Fruit fly (Drosophila melanogaster) whole organism, embryonic: ENCODE data around the gene Tcs4.

Experiments
- Atf3 ChIP-seq: fragments of 200-800 bp; sonication (Bioruptor generic); optimal IDR thresholded peaks from 3 replicates; lab custom pipeline; 2016; ENCODE audit warnings: missing biosample characterization, missing genetic modification characterization
- C15 ChIP-seq: fragments of 200-800 bp; sonication (Bioruptor generic); IDR thresholded peaks from 3 replicates; pipeline ENCODE4 v1.3.6; 2022; ENCODE audit warnings: missing biosample characterization, missing genetic modification characterization
- CG11560 ChIP-seq: fragments of 200-800 bp; sonication (Bioruptor generic); IDR thresholded peaks from 3 replicates; pipeline ENCODE4 v1.3.6; 2022; ENCODE audit warnings: missing biosample characterization, missing genetic modification characterization
- CG14441 ChIP-seq: fragments of 200-800 bp; sonication (Bioruptor generic); IDR thresholded peaks from 2 replicates; pipeline ENCODE4 v1.3.6; 2022; ENCODE audit warnings: missing biosample characterization, missing genetic modification characterization
- CG14965 ChIP-seq: fragments of 200-800 bp; sonication (Bioruptor generic); optimal IDR thresholded peaks from 2 replicates; lab custom pipeline; 2016; ENCODE audit warnings: missing biosample characterization, missing genetic modification characterization, borderline replicate concordance
- CG15269 ChIP-seq: fragments of 200-800 bp; sonication (Bioruptor generic); optimal IDR thresholded peaks from 2 replicates; lab custom pipeline; 2018; ENCODE audit warnings: missing biosample characterization, mild to moderate bottlenecking, missing genetic modification characterization, moderate library complexity
- CG17612 ChIP-seq: fragments of 200-800 bp; sonication (Bioruptor generic); IDR thresholded peaks from 2 replicates; pipeline ENCODE4 v1.3.6; 2022; ENCODE audit warnings: missing biosample characterization, missing genetic modification characterization
- CG1792 ChIP-seq: fragments of 200-800 bp; sonication (Bioruptor generic); optimal IDR thresholded peaks from 2 replicates; lab custom pipeline; 2016; ENCODE audit warnings: missing biosample characterization, missing genetic modification characterization
- CG18262 ChIP-seq: fragments of 200-800 bp; optimal IDR thresholded peaks from 3 replicates; lab custom pipeline; 2019; ENCODE audit warnings: missing biosample characterization, mild to moderate bottlenecking, missing genetic modification characterization, moderate library complexity
- CG18619 ChIP-seq: fragments of 200-800 bp; sonication (Bioruptor generic); optimal IDR thresholded peaks from 3 replicates; lab custom pipeline; 2017; ENCODE audit warnings: missing biosample characterization, mild to moderate bottlenecking, missing genetic modification characterization
- CG2202 ChIP-seq: fragments of 200-800 bp; sonication (Bioruptor generic); optimal IDR thresholded peaks from 2 replicates; lab custom pipeline; 2018; ENCODE audit warnings: missing biosample characterization, mild to moderate bottlenecking, missing genetic modification characterization
- CG31224 ChIP-seq: fragments of 200-800 bp; sonication (Bioruptor generic); IDR thresholded peaks from 2 replicates; pipeline ENCODE4 v1.3.6; 2022; ENCODE audit warnings: missing biosample characterization, missing genetic modification characterization
- CG31365 ChIP-seq: fragments of 200-800 bp; sonication (Bioruptor generic); optimal IDR thresholded peaks from 2 replicates; lab custom pipeline; 2018; ENCODE audit warnings: missing biosample characterization, mild to moderate bottlenecking, missing genetic modification characterization
- CG31441 ChIP-seq: fragments of 200-800 bp; sonication (Bioruptor generic); IDR thresholded peaks from 2 replicates; pipeline ENCODE4 v1.3.6; 2022; ENCODE audit warnings: missing biosample characterization, missing genetic modification characterization
- CG4328 ChIP-seq: fragments of 200-800 bp; sonication (Bioruptor generic); optimal IDR thresholded peaks from 3 replicates; lab custom pipeline; 2017; ENCODE audit warnings: missing biosample characterization, missing genetic modification reagents, missing genetic modification characterization
- CG6272 ChIP-seq: fragments of 200-800 bp; sonication (Bioruptor generic); IDR thresholded peaks from 2 replicates; pipeline ENCODE4 v1.3.6; 2022; ENCODE audit warnings: missing biosample characterization, missing genetic modification characterization
- CG8290 ChIP-seq, 3 experiments: fragments of 200-800 bp; sonication (Bioruptor generic); optimal IDR thresholded peaks; 2 replicates each; lab custom pipeline; 2016 to 2019; ENCODE audit warnings: missing biosample characterization in 3 of 3, missing genetic modification characterization in 3 of 3, mild to moderate bottlenecking in 2 of 3, moderate library complexity in 1 of 3
- CG8478 ChIP-seq: fragments of >200 bp; optimal IDR thresholded peaks from 2 replicates; lab custom pipeline; 2018
- CG8924 ChIP-seq: fragments of 200-800 bp; optimal IDR thresholded peaks from 3 replicates; lab custom pipeline; 2019; ENCODE audit warnings: missing biosample characterization, mild to moderate bottlenecking, missing genetic modification characterization, moderate library complexity
- CG9797 ChIP-seq: fragments of 200-800 bp; sonication (Bioruptor generic); optimal IDR thresholded peaks from 3 replicates; lab custom pipeline; 2018; ENCODE audit warnings: missing biosample characterization, mild to moderate bottlenecking, missing genetic modification characterization
- CTCF ChIP-seq: fragments of 200-800 bp; sonication (Bioruptor generic); optimal IDR thresholded peaks from 2 replicates; lab custom pipeline; 2017; ENCODE audit warnings: missing biosample characterization, mild to moderate bottlenecking, missing genetic modification characterization, moderate library complexity
- CoRest ChIP-seq: fragments of 200-800 bp; sonication (Bioruptor generic); optimal IDR thresholded peaks from 3 replicates; lab custom pipeline; 2018; ENCODE audit warnings: missing biosample characterization, mild to moderate bottlenecking, missing genetic modification characterization, moderate library complexity
- Dfd ChIP-seq, 2 experiments: fragments of >200 bp; optimal IDR thresholded peaks; 2 replicates each; lab custom pipeline; 2017; ENCODE audit warnings: missing biosample characterization in 2 of 2, missing genetic modification characterization in 2 of 2
- Fer1 ChIP-seq: fragments of 200-800 bp; sonication (Bioruptor generic); optimal IDR thresholded peaks from 2 replicates; lab custom pipeline; 2017; ENCODE audit warnings: missing biosample characterization, mild to moderate bottlenecking, missing genetic modification characterization
- Gsc ChIP-seq: fragments of 200-800 bp; sonication (Bioruptor generic); IDR thresholded peaks from 2 replicates; pipeline ENCODE4 v1.3.6; 2022; ENCODE audit warnings: missing biosample characterization, missing genetic modification characterization
- HHEX ChIP-seq: fragments of 200-800 bp; sonication (Bioruptor generic); optimal IDR thresholded peaks from 3 replicates; lab custom pipeline; 2017; ENCODE audit warnings: missing biosample characterization, mild to moderate bottlenecking, missing genetic modification characterization, missing genetic modification reagents
- Oli ChIP-seq: fragments of 200-800 bp; sonication (Bioruptor generic); optimal IDR thresholded peaks from 2 replicates; lab custom pipeline; 2018; ENCODE audit warnings: missing biosample characterization, mild to moderate bottlenecking, missing genetic modification characterization, moderate library complexity
- Optix ChIP-seq: fragments of 200-800 bp; sonication (Bioruptor generic); IDR thresholded peaks from 3 replicates; pipeline ENCODE4 v1.3.6; 2022; ENCODE audit warnings: missing biosample characterization, missing genetic modification characterization
- Ravus ChIP-seq: fragments of 200-800 bp; sonication (Bioruptor generic); IDR thresholded peaks from 2 replicates; pipeline ENCODE4 v1.3.6; 2022; ENCODE audit warnings: missing biosample characterization, missing genetic modification characterization
- Sry-δ ChIP-seq: fragments of 200-800 bp; sonication (Bioruptor generic); optimal IDR thresholded peaks from 2 replicates; lab custom pipeline; 2016; ENCODE audit warnings: missing biosample characterization, missing genetic modification characterization
- Taf1 ChIP-seq: fragments of 200-800 bp; sonication (Bioruptor generic); IDR thresholded peaks from 2 replicates; pipeline ENCODE4 v1.3.6; 2022; ENCODE audit warnings: missing biosample characterization, missing genetic modification characterization
- ab ChIP-seq: fragments of 200-800 bp; sonication (Bioruptor generic); optimal IDR thresholded peaks from 2 replicates; lab custom pipeline; 2016; ENCODE audit warnings: missing biosample characterization, missing genetic modification characterization
- abd-A ChIP-seq: fragments of 200-800 bp; sonication (Bioruptor generic); optimal IDR thresholded peaks from 3 replicates; lab custom pipeline; 2019; ENCODE audit warnings: missing biosample characterization, mild to moderate bottlenecking, missing genetic modification characterization, moderate library complexity
- bsh ChIP-seq, 2 experiments: fragments of 200-800 bp; sonication (Bioruptor generic); optimal IDR thresholded peaks; 2 replicates each; lab custom pipeline; 2017 to 2018; ENCODE audit warnings: mild to moderate bottlenecking in 2 of 2, missing biosample characterization in 2 of 2, missing genetic modification characterization in 2 of 2, moderate library complexity in 1 of 2
- cas ChIP-seq: fragments of 200-800 bp; sonication (Bioruptor generic); IDR thresholded peaks from 2 replicates; pipeline ENCODE4 v1.3.6; 2022; ENCODE audit warnings: missing biosample characterization, missing genetic modification characterization
- cato ChIP-seq: fragments of 200-800 bp; sonication (Bioruptor generic); optimal IDR thresholded peaks from 2 replicates; lab custom pipeline; 2016; ENCODE audit warnings: missing biosample characterization, missing genetic modification characterization, borderline replicate concordance
- crp ChIP-seq, 2 experiments: fragments of 200-800 bp; sonication (Bioruptor generic); optimal IDR thresholded peaks; 2 replicates in 1 of 2; 3 replicates in 1 of 2; lab custom pipeline; 2017; ENCODE audit warnings: missing biosample characterization in 2 of 2, missing genetic modification characterization in 2 of 2, mild to moderate bottlenecking in 1 of 2, moderate library complexity in 1 of 2
- dati ChIP-seq: fragments of 200-800 bp; sonication (Bioruptor generic); IDR thresholded peaks from 2 replicates; pipeline ENCODE4 v1.3.6; 2022; ENCODE audit warnings: missing biosample characterization, missing genetic modification characterization
- emc ChIP-seq: fragments of 200-800 bp; sonication (Bioruptor generic); optimal IDR thresholded peaks from 2 replicates; lab custom pipeline; 2016; ENCODE audit warnings: missing biosample characterization, missing genetic modification characterization
- fd3F ChIP-seq: fragments of 200-800 bp; sonication (Bioruptor generic); optimal IDR thresholded peaks from 2 replicates; lab custom pipeline; 2018; ENCODE audit warnings: missing biosample characterization, mild to moderate bottlenecking, missing genetic modification characterization, moderate library complexity
- fu2 ChIP-seq: fragments of 200-800 bp; sonication (Bioruptor generic); optimal IDR thresholded peaks from 2 replicates; lab custom pipeline; 2016; ENCODE audit warnings: missing biosample characterization, missing genetic modification characterization
- h ChIP-seq: fragments of >200 bp; optimal IDR thresholded peaks from 2 replicates; lab custom pipeline; 2017
- lilli ChIP-seq: fragments of 200-800 bp; sonication (Bioruptor generic); optimal IDR thresholded peaks from 3 replicates; lab custom pipeline; 2016; ENCODE audit warnings: missing biosample characterization, missing genetic modification characterization
- p53 ChIP-seq: fragments of 200-800 bp; sonication (Bioruptor generic); optimal IDR thresholded peaks from 2 replicates; lab custom pipeline; 2016; ENCODE audit warnings: missing biosample characterization, missing genetic modification characterization
- pan ChIP-seq, 4 experiments: fragments of >200 bp in 3 of 4; fragments of 200-800 bp in 1 of 4; sonication (Bioruptor generic) in 1 of 4; optimal IDR thresholded peaks in 3 of 4; IDR thresholded peaks in 1 of 4; 2 replicates each; pipeline versions ENCODE4 v1.3.6 to Lab custom; 2017 to 2022; ENCODE audit warnings: missing biosample characterization in 2 of 4, missing genetic modification characterization in 2 of 4, mixed read lengths in 1 of 4
- pnt ChIP-seq: fragments of 200-800 bp; sonication (Bioruptor generic); optimal IDR thresholded peaks from 3 replicates; lab custom pipeline; 2016; ENCODE audit warnings: missing biosample characterization, missing genetic modification characterization
- sc ChIP-seq, 3 experiments: fragments of >200 bp in 2 of 3; fragments of 200-800 bp in 1 of 3; sonication (Bioruptor generic) in 1 of 3; optimal IDR thresholded peaks; 2 replicates in 2 of 3; 3 replicates in 1 of 3; lab custom pipeline; 2017; ENCODE audit warnings: mild to moderate bottlenecking in 1 of 3, missing biosample characterization in 1 of 3, missing genetic modification characterization in 1 of 3, missing genetic modification reagents in 1 of 3
- schlank ChIP-seq: fragments of 200-800 bp; sonication (Bioruptor generic); optimal IDR thresholded peaks from 2 replicates; lab custom pipeline; 2018; ENCODE audit warnings: missing biosample characterization, mild to moderate bottlenecking, missing genetic modification characterization
- sr ChIP-seq: fragments of 200-800 bp; sonication (Bioruptor generic); IDR thresholded peaks from 3 replicates; pipeline ENCODE4 v1.3.6; 2022; ENCODE audit warnings: missing biosample characterization, missing genetic modification characterization
- stc ChIP-seq: fragments of 200-800 bp; sonication (Bioruptor generic); IDR thresholded peaks from 2 replicates; pipeline ENCODE4 v1.3.6; 2022; ENCODE audit warnings: missing biosample characterization, missing genetic modification characterization
- vvl ChIP-seq: fragments of 200-800 bp; sonication (Bioruptor generic); IDR thresholded peaks from 2 replicates; pipeline ENCODE4 v1.3.6; 2022; ENCODE audit warnings: missing biosample characterization, missing genetic modification characterization

Gene Tcs4

dm6 chrX:19668405-19668804, 33.1 kb downstream of the Tcs4 start (continued):
- TF ChIP-seq fd3F (peak; percentile 94), Oli (peak; percentile 96), crp (GFP tag; optimal IDR thresholded peaks at IDR 0.05; lab: Kevin White, UChicago) (peak in 1 of 2 experiments; percentile 64), Sry-δ (GFP tag; lab: Kevin White, UChicago) (peak; percentile 68), sr (GFP tag; lab: Robert Waterston, UW) (peak; percentile 78), cato (GFP tag; lab: Kevin White, UChicago) (peak; percentile 82), lilli (GFP tag; lab: Kevin White, UChicago) (peak; percentile 99), HHEX (peak; percentile 91), CG18262 (peak; percentile 93), CG1792 (GFP tag; lab: Kevin White, UChicago) (peak; percentile 95), pnt (GFP tag; lab: Kevin White, UChicago) (peak; percentile 99), CG31224 (GFP tag; lab: Robert Waterston, UW) (peak; percentile 79), CG17612 (GFP tag; lab: Robert Waterston, UW) (peak; percentile 81), CG15269 (tag; lab: Kevin White, UChicago) (peak; percentile 97), CG18619 (peak; percentile 94), vvl (GFP tag; lab: Robert Waterston, UW) (peak; percentile 98), schlank (peak; percentile 97), CG8478 (lab: Kevin White, UChicago) (no peak), Taf1 (peak; percentile 87), cas (peak; percentile 57), p53 (GFP tag; lab: Kevin White, UChicago) (peak; percentile 95), sc (optimal IDR thresholded peaks at IDR 0.05; lab: Kevin White, UChicago) (no peak), sc (GFP tag; optimal IDR thresholded peaks at IDR 0.05; lab: Kevin White, UChicago) (peak; percentile 86), ab (GFP tag; lab: Kevin White, UChicago) (peak; percentile 94), CG9797 (GFP tag; lab: Kevin White, UChicago) (peak; percentile 23), dati (peak; percentile 79), Optix (GFP tag; lab: Robert Waterston, UW) (peak; percentile 97), stc (GFP tag; lab: Robert Waterston, UW) (peak; percentile 88), h (lab: Kevin White, UChicago) (no peak), emc (peak; percentile 78), CG6272 (GFP tag; lab: Robert Waterston, UW) (peak; percentile 88), CG14965 (GFP tag; lab: Kevin White, UChicago) (peak; percentile 68), CG31365 (tag; lab: Kevin White, UChicago) (peak; percentile 78), CTCF (GFP tag; lab: Kevin White, UChicago) (peak; percentile 56), pan (optimal IDR thresholded peaks at IDR 0.05; lab: Kevin White, UChicago) (no peak), pan (GFP tag; optimal IDR thresholded peaks at IDR 0.05 in 1 of 2, IDR thresholded peaks at IDR 0.05 in 1 of 2) (peak in 1 of 2 experiments; percentile 92), CG2202 (peak; percentile 94), abd-A (tag; lab: Kevin White, UChicago) (no peak), Atf3 (GFP tag; lab: Kevin White, UChicago) (peak; percentile 97), fu2 (peak; percentile 96), CoRest (peak; percentile 97), CG31441 (GFP tag; lab: Robert Waterston, UW) (peak; percentile 91), CG8924 (peak; percentile 94), C15 (peak; percentile 77), Fer1 (GFP tag; lab: Kevin White, UChicago) (peak; percentile 91), CG11560 (peak; percentile 85), Ravus (GFP tag; lab: Robert Waterston, UW) (peak; percentile 77), CG14441 (GFP tag; lab: Robert Waterston, UW) (peak; percentile 92), Gsc (GFP tag; lab: Robert Waterston, UW) (peak; percentile 86), CG8290 (GFP tag; optimal IDR thresholded peaks at IDR 0.05; lab: Kevin White, UChicago) (peak; percentile 97), CG8290 (tag; optimal IDR thresholded peaks at IDR 0.05; lab: Kevin White, UChicago) (peak; percentile 92 to 98), CG4328 (GFP tag; lab: Kevin White, UChicago) (peak; percentile 84), bsh (GFP tag; optimal IDR thresholded peaks at IDR 0.05; lab: Kevin White, UChicago) (peak; percentile 97 to 98), Dfd (GFP tag; optimal IDR thresholded peaks at IDR 0.05; lab: Kevin White, UChicago) (no peak)
